Fruit fly (Drosophila melanogaster) whole organism, adult: ENCODE results near the gene CG18477.
"Not testable (repeated sequence)": the region's sequence is repeated elsewhere in the genome, so short reads cannot be mapped to it uniquely, and the experiment has no call there.

Experiments used
- CG11617 ChIP-seq: fragments of 200-800 bp; sonication (Bioruptor generic); optimal IDR thresholded peaks from 2 replicates; lab custom pipeline; 2017; ENCODE audit warnings: mild to moderate bottlenecking, missing biosample characterization, missing genetic modification reagents, missing genetic modification characterization
- CG14711 ChIP-seq: fragments of 200-800 bp; sonication (Bioruptor generic); optimal IDR thresholded peaks from 2 replicates; lab custom pipeline; 2018; ENCODE audit warnings: missing biosample characterization, mild to moderate bottlenecking, missing genetic modification characterization, moderate library complexity
- CG33017 ChIP-seq: fragments of 200-800 bp; sonication (Bioruptor generic); optimal IDR thresholded peaks from 2 replicates; lab custom pipeline; 2018; ENCODE audit warnings: missing biosample characterization, mild to moderate bottlenecking, missing genetic modification characterization, moderate library complexity
- bab1 ChIP-seq: fragments of 200-800 bp; sonication (Bioruptor generic); optimal IDR thresholded peaks from 3 replicates; lab custom pipeline; 2019; ENCODE audit warnings: missing biosample characterization, mild to moderate bottlenecking, missing genetic modification characterization, moderate library complexity
- cic ChIP-seq: fragments of 200-800 bp; sonication (Bioruptor generic); optimal IDR thresholded peaks from 2 replicates; lab custom pipeline; 2017; ENCODE audit warnings: missing biosample characterization, mild to moderate bottlenecking, missing genetic modification characterization, moderate library complexity
- cnc ChIP-seq, 2 experiments: fragments of >200 bp; optimal IDR thresholded peaks; 2 replicates each; lab custom pipeline; 2017
- kay ChIP-seq: fragments of 200-800 bp; sonication (Bioruptor generic); peaks from one replicate; lab custom pipeline; 2016; ENCODE audit warnings: missing biosample characterization, missing genetic modification characterization, borderline replicate concordance
- ovo ChIP-seq: fragments of 200-800 bp; sonication (Bioruptor generic); optimal IDR thresholded peaks from 2 replicates; lab custom pipeline; 2016; ENCODE audit warnings: missing biosample characterization, missing genetic modification characterization
- pad ChIP-seq: fragments of 200-800 bp; sonication (Bioruptor generic); optimal IDR thresholded peaks from 3 replicates; lab custom pipeline; 2017; ENCODE audit warnings: missing biosample characterization, missing genetic modification characterization, mild to moderate bottlenecking, moderate library complexity, missing genetic modification reagents
- toe ChIP-seq: fragments of 200-800 bp; sonication (Bioruptor generic); optimal IDR thresholded peaks from 2 replicates; lab custom pipeline; 2016; ENCODE audit warnings: missing biosample characterization, missing genetic modification characterization

- not testable (repeated sequence) for TF ChIP-seq CG33017 (tag; lab: Kevin White, UChicago); cnc (optimal IDR thresholded peaks at IDR 0.05; lab: Kevin White, UChicago); pad (GFP tag; lab: Kevin White, UChicago); cic (GFP tag; lab: Kevin White, UChicago); kay; toe (GFP tag; lab: Kevin White, UChicago); CG11617 (GFP tag; lab: Kevin White, UChicago); ovo (GFP tag; lab: Kevin White, UChicago); bab1 (GFP tag; lab: Kevin White, UChicago); CG14711 (tag; lab: Kevin White, UChicago)
These were observed 44.0 kb downstream of the CG18477 start, which contains the start of gene CG31827 for dm6 chr2L:15704871-15705270.
